Fruit fly (Drosophila melanogaster) whole organism: ENCODE results near the gene CG10616.

Experiments
- CG8478 ChIP-seq: fragments of >200 bp; optimal IDR thresholded peaks from 2 replicates; lab custom pipeline; 2018; ENCODE audit warnings: inconsistent platforms
- pan ChIP-seq: fragments of >200 bp; optimal IDR thresholded peaks from 2 replicates; lab custom pipeline; 2017
- psq ChIP-seq: fragments of >200 bp; optimal IDR thresholded peaks from 2 replicates; lab custom pipeline; 2017
- usp ChIP-seq: fragments of >200 bp; optimal IDR thresholded peaks from 2 replicates; lab custom pipeline; 2017; ENCODE audit warnings: missing biosample characterization, missing genetic modification characterization, mixed read lengths

DNA sequence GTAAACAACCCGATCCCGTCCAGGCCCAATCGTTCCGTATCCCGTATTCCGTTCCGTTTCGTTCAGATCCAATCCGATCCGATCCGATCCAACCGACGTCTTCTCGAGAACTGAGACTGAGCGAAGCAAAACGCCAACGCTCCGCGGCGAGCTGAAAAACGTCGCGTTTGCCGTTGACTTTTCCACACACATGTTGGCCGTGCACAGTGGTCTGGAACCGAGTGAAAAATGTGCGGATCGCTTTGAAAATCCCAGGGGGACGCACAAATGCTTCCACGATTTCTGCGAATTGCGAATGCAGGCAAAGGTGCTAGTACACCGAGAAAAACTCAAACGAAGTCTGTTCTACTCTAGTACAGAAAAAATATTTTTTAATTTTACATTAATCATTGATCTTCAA, 13.4 kb downstream of the CG10616 start, which contains the start of gene CG10663:
- TF ChIP-seq CG8478 (lab: Kevin White, UChicago) (no peak), pan (no peak), usp (GFP tag; lab: Kevin White, UChicago) (no peak), psq (lab: Kevin White, UChicago) (no peak)
